Worm (Caenorhabditis elegans): ENCODE results near the gene ztf-14.

ztf-14 gene

DNA sequence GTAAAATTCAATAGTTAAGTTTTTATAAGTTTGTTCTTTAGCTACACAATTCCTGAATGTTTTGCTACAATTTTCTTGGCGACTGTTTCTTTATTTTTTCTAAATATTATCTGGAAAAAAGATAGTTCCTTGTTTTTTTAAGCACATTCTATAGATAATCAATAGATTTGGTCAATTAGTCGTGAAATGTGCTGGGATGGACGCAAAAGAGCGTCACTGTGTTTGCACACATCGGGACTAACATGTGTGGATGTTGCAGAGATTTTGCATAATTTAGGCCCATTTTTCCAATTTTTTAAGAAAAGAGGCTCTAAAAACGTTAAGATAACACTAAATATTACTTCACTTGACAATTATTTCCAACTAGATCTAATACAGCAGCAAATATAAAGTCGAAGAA, 17.6 kb downstream of the ztf-14 start:
- TF ChIP-seq elt-2 (tag; optimal IDR thresholded peaks at IDR 0.05) (no peak), hlh-4 (tag; optimal IDR thresholded peaks at IDR 0.05) (no peak), efl-3 (GFP tag; optimal IDR thresholded peaks at IDR 0.05) (no peak), pag-3 (tag; optimal IDR thresholded peaks at IDR 0.05; ENCODE audit: borderline replicate concordance, insufficient read depth) (no peak), ces-1 (GFP tag; optimal IDR thresholded peaks at IDR 0.05) (no peak), ceh-8 (GFP tag; optimal IDR thresholded peaks at IDR 0.05) (peak; percentile 47), lsy-2 (tag; optimal IDR thresholded peaks at IDR 0.05) (peak; percentile 45 to 46), irx-1 (tag; optimal IDR thresholded peaks at IDR 0.05) (peak; percentile 16), unc-62 (GFP tag; optimal IDR thresholded peaks at IDR 0.05) (no peak), nhr-85 (tag) (no peak), mep-1 (tag; optimal IDR thresholded peaks at IDR 0.05) (peak; percentile 54), nhr-28 (tag; optimal IDR thresholded peaks at IDR 0.05) (no peak), lir-3 (tag; optimal IDR thresholded peaks at IDR 0.05; ENCODE audit: poor library complexity) (no peak), lin-15B (tag; optimal IDR thresholded peaks at IDR 0.05) (no peak), nhr-12 (tag; optimal IDR thresholded peaks at IDR 0.05) (no peak), ztf-11 (tag; optimal IDR thresholded peaks at IDR 0.05) (peak in 1 of 2 experiments; percentile 13), nhr-90 (tag; optimal IDR thresholded peaks at IDR 0.05; ENCODE audit: poor library complexity) (no peak), C04F5.9 (tag; optimal IDR thresholded peaks at IDR 0.05) (no peak), tlp-1 (tag; optimal IDR thresholded peaks at IDR 0.05) (no peak), hpl-2 (GFP tag; optimal IDR thresholded peaks at IDR 0.05) (no peak), nhr-71 (tag; optimal IDR thresholded peaks at IDR 0.05) (peak; percentile 45), fos-1 (tag; optimal IDR thresholded peaks at IDR 0.05) (no peak), dpl-1 (GFP tag; optimal IDR thresholded peaks at IDR 0.05) (peak in 1 of 3 experiments; percentile 25), nhr-20 (tag; optimal IDR thresholded peaks at IDR 0.05) (peak; percentile 35), xbp-1 (tag; optimal IDR thresholded peaks at IDR 0.05) (peak; percentile 51), Y116A8C.19 (tag; optimal IDR thresholded peaks at IDR 0.05; ENCODE audit: borderline replicate concordance) (no peak), nhr-237 (tag; optimal IDR thresholded peaks at IDR 0.05) (no peak), lin-39 (tag; optimal IDR thresholded peaks at IDR 0.05) (peak; percentile 36), zip-4 (GFP tag; optimal IDR thresholded peaks at IDR 0.05) (no peak), unc-130 (tag; optimal IDR thresholded peaks at IDR 0.05) (no peak), fkh-4 (tag; optimal IDR thresholded peaks at IDR 0.05; ENCODE audit: borderline replicate concordance) (no peak), snpc-4 (tag; optimal IDR thresholded peaks at IDR 0.05) (peak; percentile 18), vab-15 (tag; optimal IDR thresholded peaks at IDR 0.05) (no peak), isw-1 (GFP tag; IDR thresholded peaks at IDR 0.05) (no peak), lin-35 (GFP tag; optimal IDR thresholded peaks at IDR 0.05) (peak; percentile 2 to 14), efl-1 (optimal IDR thresholded peaks at IDR 0.05) (peak; percentile 17 to 26), efl-1 (GFP tag; optimal IDR thresholded peaks at IDR 0.05 in 1 of 2) (peak in 1 of 2 experiments; percentile 91), elt-3 (tag; optimal IDR thresholded peaks at IDR 0.05) (no peak), alr-1 (tag; optimal IDR thresholded peaks at IDR 0.05; ENCODE audit: borderline replicate concordance) (no peak), ztf-4 (tag; optimal IDR thresholded peaks at IDR 0.05) (no peak), skn-1 (tag; optimal IDR thresholded peaks at IDR 0.05) (no peak), sup-37 (GFP tag; optimal IDR thresholded peaks at IDR 0.05) (no peak), ceh-88 (GFP tag; IDR thresholded peaks at IDR 0.05) (no peak), ama-1 (optimal IDR thresholded peaks at IDR 0.05) (no peak), lin-14 (GFP tag; optimal IDR thresholded peaks at IDR 0.05) (peak; percentile 49), unc-98 (GFP tag; IDR thresholded peaks at IDR 0.05) (no peak), swsn-7 (tag; optimal IDR thresholded peaks at IDR 0.05) (peak; percentile 48), mab-9 (GFP tag; IDR thresholded peaks at IDR 0.05) (no peak), blmp-1 (tag; optimal IDR thresholded peaks at IDR 0.05) (peak; percentile 4), nhr-11 (tag; optimal IDR thresholded peaks at IDR 0.05) (no peak), sox-4 (tag; optimal IDR thresholded peaks at IDR 0.05) (no peak), ets-5 (GFP tag; IDR thresholded peaks at IDR 0.05) (no peak), aha-1 (tag; optimal IDR thresholded peaks at IDR 0.05) (no peak), egl-27 (tag; optimal IDR thresholded peaks at IDR 0.05) (no peak)

Measured in whole organism, L1 larva.